Fruit fly (Drosophila melanogaster): Measurements from ENCODE around the gene CG32240.

The CG32240 gene

dm6 chr3L:4405922-4406321 is 24.5 kb upstream of the CG32240 start, which contains the start of gene CG15019 (continued):
- no peak for TF ChIP-seq NC2β (GFP tag; optimal IDR thresholded peaks at IDR 0.05)
- no peak for TF ChIP-seq CG18619 (GFP tag; optimal IDR thresholded peaks at IDR 0.05)
- TF ChIP-seq Dip3 (GFP tag; optimal IDR thresholded peaks at IDR 0.05) = no peak
- no peak for TF ChIP-seq bigmax (GFP tag; optimal IDR thresholded peaks at IDR 0.05)
- no peak for TF ChIP-seq D19B (GFP tag; optimal IDR thresholded peaks at IDR 0.05)
- TF ChIP-seq dimm (GFP tag; IDR thresholded peaks at IDR 0.05) = no peak
- TF ChIP-seq HLH4C (GFP tag; IDR thresholded peaks at IDR 0.05; ENCODE audit: partially characterized antibody) = peak; percentile 70
- peak; percentile 72 for TF ChIP-seq CG34224 (GFP tag; IDR thresholded peaks at IDR 0.05; ENCODE audit: partially characterized antibody)
- no peak for TF ChIP-seq Lpt (GFP tag; optimal IDR thresholded peaks at IDR 0.05)
- TF ChIP-seq Rx (GFP tag; IDR thresholded peaks at IDR 0.05) = no peak
- TF ChIP-seq chn (GFP tag; optimal IDR thresholded peaks at IDR 0.05) = no peak
- no peak for TF ChIP-seq CG18262 (tag; optimal IDR thresholded peaks at IDR 0.05)
- TF ChIP-seq slou (GFP tag; optimal IDR thresholded peaks at IDR 0.05) = no peak
- TF ChIP-seq CG32772 (GFP tag; IDR thresholded peaks at IDR 0.05) = no peak
- peak; percentile 2 for TF ChIP-seq CG12391 (tag; optimal IDR thresholded peaks at IDR 0.05)
- no peak for TF ChIP-seq CG4707 (GFP tag; optimal IDR thresholded peaks at IDR 0.05)
- TF ChIP-seq Hmx (GFP tag; optimal IDR thresholded peaks at IDR 0.05) = no peak
- TF ChIP-seq CG17568 (GFP tag; optimal IDR thresholded peaks at IDR 0.05) = no peak
- TF ChIP-seq H2.0 (GFP tag; IDR thresholded peaks at IDR 0.05) = no peak
- no peak for TF ChIP-seq salm (tag; optimal IDR thresholded peaks at IDR 0.05)
- TF ChIP-seq CG9797 (GFP tag; optimal IDR thresholded peaks at IDR 0.05) = no peak
- no peak for TF ChIP-seq CG11093 (GFP tag; IDR thresholded peaks at IDR 0.05)
- TF ChIP-seq usp (GFP tag; optimal IDR thresholded peaks at IDR 0.05) = no peak
- no peak for TF ChIP-seq CG14965 (GFP tag; optimal IDR thresholded peaks at IDR 0.05; ENCODE audit: borderline replicate concordance)
- peak; percentile 31; the same call in 1 of the 2 replicates for TF ChIP-seq ato (GFP tag; IDR thresholded peaks at IDR 0.05; ENCODE audit: partially characterized antibody)
- peak in 1 of 2 experiments; percentile 3 for TF ChIP-seq Hr51 (GFP tag; optimal IDR thresholded peaks at IDR 0.05)
- TF ChIP-seq toy (GFP tag; IDR thresholded peaks at IDR 0.05) = no peak
- no peak for TF ChIP-seq zfh2 (GFP tag; optimal IDR thresholded peaks at IDR 0.05)
- TF ChIP-seq CG5953 (GFP tag; IDR thresholded peaks at IDR 0.05) = no peak
- TF ChIP-seq BEAF-32 (GFP tag; optimal IDR thresholded peaks at IDR 0.05) = peak; percentile 76
- TF ChIP-seq croc (GFP tag; conservative IDR thresholded peaks at IDR 0.05) = no peak
- TF ChIP-seq CG11456 (GFP tag; IDR thresholded peaks at IDR 0.05) = no peak
- TF ChIP-seq CG8388 (GFP tag; optimal IDR thresholded peaks at IDR 0.05) = no peak
- TF ChIP-seq crp (GFP tag; optimal IDR thresholded peaks at IDR 0.05) = no peak
- no peak for TF ChIP-seq CG32767 (GFP tag; IDR thresholded peaks at IDR 0.05)
- no peak for TF ChIP-seq CG3281 (GFP tag; optimal IDR thresholded peaks at IDR 0.05)
- TF ChIP-seq Atf3 (GFP tag; optimal IDR thresholded peaks at IDR 0.05) = no peak
- TF ChIP-seq Oli (tag; optimal IDR thresholded peaks at IDR 0.05) = no peak
- TF ChIP-seq kni (GFP tag; optimal IDR thresholded peaks at IDR 0.05) = no peak
- no peak for TF ChIP-seq CG6765 (GFP tag; optimal IDR thresholded peaks at IDR 0.05)
- no peak for TF ChIP-seq CG13123 (GFP tag; optimal IDR thresholded peaks at IDR 0.05)
- no peak for TF ChIP-seq CG18476 (GFP tag; optimal IDR thresholded peaks at IDR 0.05)
- TF ChIP-seq tio (GFP tag; optimal IDR thresholded peaks at IDR 0.05) = no peak
- TF ChIP-seq ERR (GFP tag; optimal IDR thresholded peaks at IDR 0.05) = no peak
- no peak for TF ChIP-seq CG4424 (GFP tag; optimal IDR thresholded peaks at IDR 0.05)
- TF ChIP-seq Hmr (GFP tag; optimal IDR thresholded peaks at IDR 0.05) = no peak
- no peak for TF ChIP-seq tx (GFP tag; optimal IDR thresholded peaks at IDR 0.05)
- TF ChIP-seq lmd (GFP tag; IDR thresholded peaks at IDR 0.05) = no peak

Data from whole organism, embryonic.